Fruit fly (Drosophila melanogaster) whole organism, embryonic: ENCODE data around the gene cue.

Source experiments
- ATbp ChIP-seq: fragments of 200-800 bp; sonication (Bioruptor generic); optimal IDR thresholded peaks from 2 replicates; lab custom pipeline; 2017; ENCODE audit warnings: missing biosample characterization, mild to moderate bottlenecking, missing genetic modification characterization, missing genetic modification reagents
- Asciz ChIP-seq: fragments of 200-800 bp; sonication (Bioruptor generic); optimal IDR thresholded peaks from 2 replicates; lab custom pipeline; 2017; ENCODE audit warnings: missing biosample characterization, mild to moderate bottlenecking, missing genetic modification characterization, missing genetic modification reagents
- Atf3 ChIP-seq: fragments of 200-800 bp; sonication (Bioruptor generic); optimal IDR thresholded peaks from 3 replicates; lab custom pipeline; 2016; ENCODE audit warnings: missing biosample characterization, missing genetic modification characterization
- BtbVII ChIP-seq: fragments of 200-800 bp; sonication (Bioruptor generic); optimal IDR thresholded peaks from 3 replicates; lab custom pipeline; 2017; ENCODE audit warnings: missing biosample characterization, mild to moderate bottlenecking, missing genetic modification characterization
- CG10209 ChIP-seq: fragments of 200-800 bp; sonication (Bioruptor generic); optimal IDR thresholded peaks from 3 replicates; lab custom pipeline; 2017; ENCODE audit warnings: missing biosample characterization, mild to moderate bottlenecking, missing genetic modification characterization, missing genetic modification reagents
- CG11085 ChIP-seq: fragments of 200-800 bp; sonication (Bioruptor generic); IDR thresholded peaks from 2 replicates; pipeline ENCODE4 v1.3.6; 2022; ENCODE audit warnings: missing biosample characterization, missing genetic modification characterization
- CG11398 ChIP-seq: fragments of 200-800 bp; sonication (Bioruptor generic); optimal IDR thresholded peaks from 2 replicates; lab custom pipeline; 2016; ENCODE audit warnings: missing biosample characterization, missing genetic modification characterization
- CG12391 ChIP-seq: fragments of 200-800 bp; sonication (Bioruptor generic); optimal IDR thresholded peaks from 3 replicates; lab custom pipeline; 2018; ENCODE audit warnings: missing biosample characterization, mild to moderate bottlenecking, missing genetic modification characterization, moderate library complexity
- CG13424 ChIP-seq: fragments of 200-800 bp; sonication (Bioruptor generic); optimal IDR thresholded peaks from 2 replicates; lab custom pipeline; 2019; ENCODE audit warnings: missing biosample characterization, mild to moderate bottlenecking, missing genetic modification characterization, moderate library complexity
- CG14667 ChIP-seq: fragments of 200-800 bp; sonication (Bioruptor generic); IDR thresholded peaks from 2 replicates; pipeline ENCODE4 v1.3.6; 2022; ENCODE audit warnings: missing biosample characterization, missing genetic modification characterization
- CG14860 ChIP-seq: fragments of 200-800 bp; sonication (Bioruptor generic); IDR thresholded peaks from 3 replicates; pipeline ENCODE4 v1.3.6; 2022; ENCODE audit warnings: missing biosample characterization, missing genetic modification characterization; ENCODE audit not compliant: partially characterized antibody
- CG15011 ChIP-seq: fragments of 200-800 bp; sonication (Bioruptor generic); optimal IDR thresholded peaks from 3 replicates; lab custom pipeline; 2018; ENCODE audit warnings: missing biosample characterization, mild to moderate bottlenecking, missing genetic modification characterization
- CG15073 ChIP-seq: fragments of 200-800 bp; sonication (Bioruptor generic); optimal IDR thresholded peaks from 2 replicates; lab custom pipeline; 2016; ENCODE audit warnings: missing biosample characterization, missing genetic modification characterization
- CG1647 ChIP-seq: fragments of 200-800 bp; sonication (Bioruptor generic); optimal IDR thresholded peaks from 3 replicates; lab custom pipeline; 2016; ENCODE audit warnings: missing biosample characterization, missing genetic modification characterization
- CG2875 ChIP-seq: fragments of 200-800 bp; sonication (Bioruptor generic); optimal IDR thresholded peaks from 2 replicates; lab custom pipeline; 2017; ENCODE audit warnings: missing biosample characterization, mild to moderate bottlenecking, missing genetic modification characterization, missing genetic modification reagents
- CG3838 ChIP-seq: fragments of 200-800 bp; sonication (Bioruptor generic); optimal IDR thresholded peaks from 3 replicates; lab custom pipeline; 2016; ENCODE audit warnings: missing biosample characterization, missing genetic modification characterization
- CG4328 ChIP-seq: fragments of 200-800 bp; sonication (Bioruptor generic); optimal IDR thresholded peaks from 3 replicates; lab custom pipeline; 2017; ENCODE audit warnings: missing biosample characterization, missing genetic modification reagents, missing genetic modification characterization
- CG4404 ChIP-seq: fragments of 200-800 bp; sonication (Bioruptor generic); IDR thresholded peaks from 2 replicates; pipeline ENCODE4 v1.3.6; 2022; ENCODE audit warnings: missing biosample characterization, missing genetic modification characterization
- CG6689 ChIP-seq: fragments of 200-800 bp; sonication (Bioruptor generic); IDR thresholded peaks from 2 replicates; pipeline ENCODE4 v1.3.6; 2022; ENCODE audit warnings: missing biosample characterization, missing genetic modification characterization
- CG7372 ChIP-seq: fragments of 200-800 bp; sonication (Bioruptor generic); IDR thresholded peaks from 2 replicates; pipeline ENCODE4 v1.3.6; 2022; ENCODE audit warnings: missing biosample characterization, missing genetic modification characterization
- CG8359 ChIP-seq: fragments of 200-800 bp; sonication (Bioruptor generic); optimal IDR thresholded peaks from 2 replicates; lab custom pipeline; 2017; ENCODE audit warnings: missing biosample characterization, mild to moderate bottlenecking, missing genetic modification characterization, borderline replicate concordance
- CG9876 ChIP-seq: fragments of 200-800 bp; sonication (Bioruptor generic); optimal IDR thresholded peaks from 2 replicates; lab custom pipeline; 2016; ENCODE audit warnings: missing biosample characterization, missing genetic modification characterization
- CHES-1-like ChIP-seq: fragments of 200-800 bp; sonication (Bioruptor generic); optimal IDR thresholded peaks from 2 replicates; lab custom pipeline; 2016; ENCODE audit warnings: missing biosample characterization, missing genetic modification characterization
- CTCF ChIP-seq: fragments of 200-800 bp; sonication (Bioruptor generic); optimal IDR thresholded peaks from 2 replicates; lab custom pipeline; 2017; ENCODE audit warnings: missing biosample characterization, mild to moderate bottlenecking, missing genetic modification characterization, moderate library complexity
- D ChIP-seq, 2 experiments: fragments of 200-800 bp in 1 of 2; fragments of >200 bp in 1 of 2; sonication (Bioruptor generic) in 1 of 2; optimal IDR thresholded peaks; 2 replicates in 1 of 2; 3 replicates in 1 of 2; lab custom pipeline; 2017; ENCODE audit warnings: mild to moderate bottlenecking in 1 of 2, missing biosample characterization in 1 of 2, missing genetic modification characterization in 1 of 2, missing genetic modification reagents in 1 of 2
- Ets65A ChIP-seq: fragments of 200-800 bp; sonication (Bioruptor generic); peaks from one replicate; lab custom pipeline; 2016; ENCODE audit warnings: missing biosample characterization, missing genetic modification characterization
- Gsc ChIP-seq: fragments of 200-800 bp; sonication (Bioruptor generic); IDR thresholded peaks from 2 replicates; pipeline ENCODE4 v1.3.6; 2022; ENCODE audit warnings: missing biosample characterization, missing genetic modification characterization
- HLH54F ChIP-seq: fragments of 200-800 bp; sonication (Bioruptor generic); optimal IDR thresholded peaks from 3 replicates; lab custom pipeline; 2016; ENCODE audit warnings: missing biosample characterization, missing genetic modification characterization
- MTF-1 ChIP-seq: fragments of 200-800 bp; sonication (Bioruptor generic); optimal IDR thresholded peaks from 2 replicates; lab custom pipeline; 2018; ENCODE audit warnings: missing biosample characterization, mild to moderate bottlenecking, missing genetic modification characterization, borderline replicate concordance
- Max ChIP-seq: fragments of 200-800 bp; sonication (Bioruptor generic); optimal IDR thresholded peaks from 2 replicates; lab custom pipeline; 2016; ENCODE audit warnings: missing biosample characterization, mild to moderate bottlenecking, missing genetic modification characterization
- Optix ChIP-seq: fragments of 200-800 bp; sonication (Bioruptor generic); IDR thresholded peaks from 3 replicates; pipeline ENCODE4 v1.3.6; 2022; ENCODE audit warnings: missing biosample characterization, missing genetic modification characterization
- Ptx1 ChIP-seq: fragments of 200-800 bp; sonication (Bioruptor generic); IDR thresholded peaks from 2 replicates; pipeline ENCODE4 v1.3.6; 2022; ENCODE audit warnings: missing biosample characterization, missing genetic modification characterization
- TFAM ChIP-seq: fragments of 200-800 bp; sonication (Bioruptor generic); optimal IDR thresholded peaks from 2 replicates; lab custom pipeline; 2017; ENCODE audit warnings: missing biosample characterization, missing genetic modification characterization, inconsistent platforms
- Trl ChIP-seq, 3 experiments: fragments of >200 bp in 2 of 3; fragments of 200-800 bp in 1 of 3; sonication (Bioruptor generic) in 1 of 3; optimal IDR thresholded peaks; 2 replicates in 1 of 3; 3 replicates in 2 of 3; lab custom pipeline; 2016 to 2017; ENCODE audit warnings: missing biosample characterization in 1 of 3, missing genetic modification characterization in 1 of 3
- Xrp1 ChIP-seq: fragments of 200-800 bp; sonication (Bioruptor generic); IDR thresholded peaks from 2 replicates; pipeline ENCODE4 v1.3.6; 2022; ENCODE audit warnings: missing biosample characterization, missing genetic modification characterization
- al ChIP-seq: fragments of 200-800 bp; sonication (Bioruptor generic); IDR thresholded peaks from 2 replicates; pipeline ENCODE4 v1.3.6; 2022; ENCODE audit warnings: missing biosample characterization, missing genetic modification characterization
- ara ChIP-seq: fragments of 200-800 bp; sonication (Bioruptor generic); IDR thresholded peaks from 2 replicates; pipeline ENCODE4 v1.3.6; 2022; ENCODE audit warnings: missing biosample characterization, missing genetic modification characterization
- bowl ChIP-seq: fragments of 200-800 bp; sonication (Bioruptor generic); IDR thresholded peaks from 2 replicates; pipeline ENCODE4 v1.3.6; 2022; ENCODE audit warnings: missing biosample characterization, missing genetic modification characterization
- chinmo ChIP-seq: fragments of 200-800 bp; sonication (Bioruptor generic); IDR thresholded peaks from 4 replicates; pipeline ENCODE4 v1.3.6; 2022; ENCODE audit warnings: missing biosample characterization, missing genetic modification characterization; ENCODE audit not compliant: partially characterized antibody
- esg ChIP-seq: fragments of 200-800 bp; sonication (Bioruptor generic); conservative IDR thresholded peaks from 2 replicates; pipeline ENCODE4 v1.3.6; 2022; ENCODE audit warnings: missing biosample characterization, missing genetic modification characterization
- ewg ChIP-seq: fragments of 200-800 bp; sonication (Bioruptor generic); optimal IDR thresholded peaks from 3 replicates; lab custom pipeline; 2017; ENCODE audit warnings: mild to moderate bottlenecking, missing biosample characterization, missing genetic modification reagents, missing genetic modification characterization
- gce ChIP-seq: fragments of 200-800 bp; sonication (Bioruptor generic); IDR thresholded peaks from 3 replicates; pipeline ENCODE4 v1.3.6; 2022; ENCODE audit warnings: missing biosample characterization, missing genetic modification characterization
- h ChIP-seq: fragments of >200 bp; optimal IDR thresholded peaks from 2 replicates; lab custom pipeline; 2017
- hbn ChIP-seq: fragments of 200-800 bp; sonication (Bioruptor generic); IDR thresholded peaks from 2 replicates; pipeline ENCODE4 v1.3.6; 2022; ENCODE audit warnings: missing biosample characterization, missing genetic modification characterization; ENCODE audit not compliant: partially characterized antibody
- lab ChIP-seq: fragments of 200-800 bp; sonication (Bioruptor generic); optimal IDR thresholded peaks from 3 replicates; lab custom pipeline; 2017; ENCODE audit warnings: missing biosample characterization, missing genetic modification characterization, mild to moderate bottlenecking, moderate library complexity, missing genetic modification reagents
- peb ChIP-seq: fragments of 200-800 bp; sonication (Bioruptor generic); IDR thresholded peaks from 2 replicates; pipeline ENCODE4 v1.3.6; 2022; ENCODE audit warnings: missing biosample characterization, missing genetic modification characterization
- pzg ChIP-seq: fragments of 200-800 bp; sonication (Bioruptor generic); optimal IDR thresholded peaks from 3 replicates; lab custom pipeline; 2018; ENCODE audit warnings: missing biosample characterization, mild to moderate bottlenecking, missing genetic modification characterization, moderate library complexity
- run ChIP-seq: fragments of 200-800 bp; sonication (Bioruptor generic); optimal IDR thresholded peaks from 3 replicates; lab custom pipeline; 2018; ENCODE audit warnings: missing biosample characterization, mild to moderate bottlenecking, missing genetic modification characterization
- sens-2 ChIP-seq: fragments of 200-800 bp; sonication (Bioruptor generic); IDR thresholded peaks from 2 replicates; pipeline ENCODE4 v1.3.6; 2022; ENCODE audit warnings: missing biosample characterization, missing genetic modification characterization
- sim ChIP-seq: fragments of 200-800 bp; sonication (Bioruptor generic); IDR thresholded peaks from 2 replicates; pipeline ENCODE4 v1.3.6; 2022; ENCODE audit warnings: missing biosample characterization, missing genetic modification characterization
- sug ChIP-seq: fragments of 200-800 bp; optimal IDR thresholded peaks from 2 replicates; lab custom pipeline; 2019; ENCODE audit warnings: missing biosample characterization, mild to moderate bottlenecking, missing genetic modification characterization, moderate library complexity
- vfl ChIP-seq: fragments of 200-800 bp; sonication (Bioruptor generic); optimal IDR thresholded peaks from 2 replicates; lab custom pipeline; 2016; ENCODE audit warnings: missing biosample characterization, missing genetic modification characterization
- wor ChIP-seq: fragments of 200-800 bp; sonication (Bioruptor generic); IDR thresholded peaks from 2 replicates; pipeline ENCODE4 v1.3.6; 2022; ENCODE audit warnings: missing biosample characterization, missing genetic modification characterization

Gene cue

dm6 chr3L:1463547-1463946 is 53.5 kb downstream of the cue start, which contains the start of gene rho (continued):
- TF ChIP-seq CG1647 (GFP tag; lab: Kevin White, UChicago) (no peak), CG4328 (no peak), CG9876 (GFP tag; lab: Kevin White, UChicago) (no peak), gce (peak; percentile 73; the same call in 1 of the 3 replicates), sim (no peak), chinmo (GFP tag; lab: Robert Waterston, UW) (peak; percentile 90; the same call in 3 of the 4 replicates), MTF-1 (GFP tag; lab: Kevin White, UChicago) (peak; percentile 33), CG14860 (GFP tag; lab: Robert Waterston, UW) (no peak), CG8359 (peak; percentile 11), h (lab: Kevin White, UChicago) (no peak), CG3838 (peak; percentile 20), Atf3 (no peak), peb (GFP tag; lab: Robert Waterston, UW) (no peak), CG11085 (GFP tag; lab: Robert Waterston, UW) (no peak), CG15011 (GFP tag; lab: Kevin White, UChicago) (no peak), esg (GFP tag; lab: Robert Waterston, UW) (no peak), CG6689 (GFP tag; lab: Robert Waterston, UW) (no peak), run (tag; lab: Kevin White, UChicago) (peak; percentile 7), vfl (GFP tag; lab: Kevin White, UChicago) (no peak), ATbp (GFP tag; lab: Kevin White, UChicago) (peak; percentile 4), Trl (optimal IDR thresholded peaks at IDR 0.05; lab: Kevin White, UChicago) (peak; percentile 22 to 37), Trl (GFP tag; optimal IDR thresholded peaks at IDR 0.05; lab: Kevin White, UChicago) (peak; percentile 48), HLH54F (GFP tag; lab: Kevin White, UChicago) (no peak), hbn (GFP tag; lab: Robert Waterston, UW) (no peak), Ets65A (GFP tag; lab: Kevin White, UChicago) (peak; percentile 63), BtbVII (GFP tag; lab: Kevin White, UChicago) (no peak), CG15073 (no peak), Optix (no peak), CG10209 (GFP tag; lab: Kevin White, UChicago) (no peak), al (GFP tag; lab: Robert Waterston, UW) (no peak), CG14667 (GFP tag; lab: Robert Waterston, UW) (no peak), CG7372 (GFP tag; lab: Robert Waterston, UW) (no peak), TFAM (no peak), CG11398 (GFP tag; lab: Kevin White, UChicago) (peak; percentile 12), bowl (GFP tag; lab: Robert Waterston, UW) (no peak; the same call in 1 of the 2 replicates), CHES-1-like (GFP tag; lab: Kevin White, UChicago) (no peak), sens-2 (GFP tag; lab: Robert Waterston, UW) (no peak), Max (GFP tag; lab: Kevin White, UChicago) (peak; percentile 19), wor (GFP tag; lab: Robert Waterston, UW) (no peak), sug (no peak), ara (GFP tag; lab: Robert Waterston, UW) (peak; percentile 29; the same call in 1 of the 2 replicates)
- TF ChIP-seq, all 482 proteins: peak for 151

DNA sequence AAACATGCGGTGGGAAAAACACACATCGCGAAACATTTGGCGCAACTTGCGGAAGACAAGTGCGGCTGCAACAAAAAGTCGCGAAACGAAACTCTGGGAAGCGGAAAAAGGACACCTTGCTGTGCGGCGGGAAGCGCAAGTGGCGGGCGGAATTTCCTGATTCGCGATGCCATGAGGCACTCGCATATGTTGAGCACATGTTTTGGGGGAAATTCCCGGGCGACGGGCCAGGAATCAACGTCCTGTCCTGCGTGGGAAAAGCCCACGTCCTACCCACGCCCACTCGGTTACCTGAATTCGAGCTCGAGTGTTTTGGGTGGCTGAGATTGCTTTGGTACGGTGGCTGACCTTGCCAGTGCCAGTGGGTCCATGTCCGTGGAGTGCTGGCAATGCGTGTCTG is 55.2 kb downstream of the cue start:
- TF ChIP-seq CG13424 (tag; lab: Kevin White, UChicago) (no peak), pzg (GFP tag; lab: Kevin White, UChicago) (no peak), CG1647 (GFP tag; lab: Kevin White, UChicago) (no peak), D (optimal IDR thresholded peaks at IDR 0.05; lab: Kevin White, UChicago) (peak; percentile 43), D (GFP tag; optimal IDR thresholded peaks at IDR 0.05; lab: Kevin White, UChicago) (no peak), ewg (GFP tag; lab: Kevin White, UChicago) (no peak), CG4404 (no peak), CTCF (GFP tag; lab: Kevin White, UChicago) (no peak), Ptx1 (GFP tag; lab: Robert Waterston, UW) (no peak), lab (GFP tag; lab: Kevin White, UChicago) (no peak), Asciz (GFP tag; lab: Kevin White, UChicago) (no peak), CG2875 (GFP tag; lab: Kevin White, UChicago) (no peak), CG4328 (no peak), Xrp1 (GFP tag; lab: Robert Waterston, UW) (no peak), sens-2 (GFP tag; lab: Robert Waterston, UW) (no peak), CG12391 (tag; lab: Kevin White, UChicago) (no peak), Gsc (GFP tag; lab: Robert Waterston, UW) (no peak)
